Worm (Caenorhabditis elegans): ENCODE measurements around the gene dgat-2.

dgat-2 gene

DNA sequence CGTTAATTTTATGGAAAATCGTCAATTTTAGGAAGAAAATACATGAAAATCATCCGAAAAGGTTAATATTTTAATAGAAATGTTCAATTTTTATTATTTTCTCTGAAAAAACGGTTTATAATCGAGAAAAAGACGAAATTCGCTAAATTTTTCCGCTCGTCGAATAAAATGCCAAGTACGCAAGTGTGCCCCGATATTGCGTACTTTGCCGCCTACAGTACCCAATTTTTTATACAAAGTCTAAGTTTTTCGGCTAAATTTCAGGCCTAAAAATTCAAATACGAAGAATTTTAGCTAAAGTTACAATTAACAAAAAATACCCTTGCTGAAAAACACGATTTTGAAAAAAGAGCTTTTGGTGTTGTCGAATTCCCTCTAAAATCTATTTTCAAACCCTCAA, 1.3 kb upstream of the dgat-2 start:
- no peak for TF ChIP-seq attf-5 (GFP tag; optimal IDR thresholded peaks at IDR 0.05)
- 0 out of 2 replicates have a peak, but pooled peaks have one; percentile 16 for TF ChIP-seq ceh-91 (GFP tag; IDR thresholded peaks at IDR 0.05)
- no peak for TF ChIP-seq dpl-1 (GFP tag; optimal IDR thresholded peaks at IDR 0.05)
- TF ChIP-seq ceh-100 (GFP tag; IDR thresholded peaks at IDR 0.05): no peak
- peak; percentile 88 for TF ChIP-seq lsl-1 (GFP tag; optimal IDR thresholded peaks at IDR 0.05)
- peak; percentile 56 for TF ChIP-seq xnd-1 (tag; optimal IDR thresholded peaks at IDR 0.05)
- peak; percentile 48 for TF ChIP-seq D2030.7 (GFP tag; IDR thresholded peaks at IDR 0.05)
- no peak for TF ChIP-seq ztf-26 (tag; optimal IDR thresholded peaks at IDR 0.05)
- TF ChIP-seq lir-1 (GFP tag; conservative IDR thresholded peaks at IDR 0.05): no peak
- TF ChIP-seq ztf-3 (GFP tag; optimal IDR thresholded peaks at IDR 0.05): no peak
- peak; percentile 63 for TF ChIP-seq madf-6 (GFP tag; IDR thresholded peaks at IDR 0.05)

DNA sequence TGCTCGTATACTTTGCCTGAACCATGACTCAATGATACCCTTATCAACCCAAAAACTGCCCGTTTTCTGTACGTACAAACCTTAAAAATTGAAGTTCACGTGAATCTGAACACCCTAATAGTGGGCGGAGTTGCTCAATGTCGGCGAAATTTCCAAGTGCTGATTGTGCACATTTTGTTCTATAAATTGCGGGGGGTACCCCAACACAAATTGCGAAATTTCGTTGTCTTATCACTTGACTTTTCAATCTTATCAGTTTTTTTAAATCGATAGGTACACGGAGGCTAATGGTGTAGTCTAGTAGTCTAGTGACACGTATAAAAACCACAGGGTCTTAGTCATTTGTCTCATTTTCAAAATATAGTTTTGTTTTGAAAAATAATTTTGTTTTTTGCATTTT, 875 bp upstream of the dgat-2 start, which contains the start of gene fbxa-108:
TSS of gene fbxa-108 (minus strand) at position 158 of the 400 bp plus-strand sequence.
- TF ChIP-seq B0035.1 (tag; optimal IDR thresholded peaks at IDR 0.05) (no peak), ztf-25 (GFP tag; IDR thresholded peaks at IDR 0.05) (no peak), attf-5 (GFP tag; optimal IDR thresholded peaks at IDR 0.05) (peak; percentile 13), attf-6 (GFP tag; IDR thresholded peaks at IDR 0.05) (no peak), ztf-28 (GFP tag; IDR thresholded peaks at IDR 0.05) (no peak), mcd-1 (GFP tag; IDR thresholded peaks at IDR 0.05) (no peak), sptf-2 (GFP tag; optimal IDR thresholded peaks at IDR 0.05) (no peak), ceh-91 (GFP tag; IDR thresholded peaks at IDR 0.05) (no peak), lin-40 (tag; optimal IDR thresholded peaks at IDR 0.05) (no peak), nhr-90 (tag; optimal IDR thresholded peaks at IDR 0.05) (peak; percentile 59), rpc-1 (optimal IDR thresholded peaks at IDR 0.05) (no peak), rpc-1 (tag; optimal IDR thresholded peaks at IDR 0.05) (no peak), let-607 (tag; optimal IDR thresholded peaks at IDR 0.05) (peak; percentile 14 to 35), madf-10 (tag; optimal IDR thresholded peaks at IDR 0.05) (peak; percentile 33), gei-17 (GFP tag; optimal IDR thresholded peaks at IDR 0.05) (no peak), cebp-1 (GFP tag; IDR thresholded peaks at IDR 0.05) (peak; percentile 97), cebp-1 (tag; optimal IDR thresholded peaks at IDR 0.05) (peak; percentile 97), B0336.3 (GFP tag; IDR thresholded peaks at IDR 0.05) (peak; percentile 64), atf-7 (tag; optimal IDR thresholded peaks at IDR 0.05) (peak; percentile 78), ceh-100 (GFP tag; IDR thresholded peaks at IDR 0.05) (no peak), lin-54 (GFP tag; optimal IDR thresholded peaks at IDR 0.05) (no peak), tbp1 (GFP tag; optimal IDR thresholded peaks at IDR 0.05) (peak; percentile 22), madf-6 (GFP tag; IDR thresholded peaks at IDR 0.05) (no peak), tbx-9 (tag; optimal IDR thresholded peaks at IDR 0.05; ENCODE audit: borderline replicate concordance) (no peak), zim-3 (tag; optimal IDR thresholded peaks at IDR 0.05) (no peak), ztf-6 (GFP tag; IDR thresholded peaks at IDR 0.05) (no peak), snpc-1.1 (tag; optimal IDR thresholded peaks at IDR 0.05; ENCODE audit: insufficient read depth) (no peak), F55B11.4 (tag; optimal IDR thresholded peaks at IDR 0.05; ENCODE audit: borderline replicate concordance, insufficient read depth) (no peak), F23B12.7 (tag; optimal IDR thresholded peaks at IDR 0.05; ENCODE audit: insufficient read depth) (peak; percentile 10), egl-44 (GFP tag; IDR thresholded peaks at IDR 0.05) (0 out of 2 replicates have a peak, but pooled peaks have one; percentile 46), hlh-26 (GFP tag; conservative IDR thresholded peaks at IDR 0.05) (no peak), F49E8.2 (tag; optimal IDR thresholded peaks at IDR 0.05; ENCODE audit: insufficient read depth) (no peak), athp-1 (tag; optimal IDR thresholded peaks at IDR 0.05) (no peak), ztf-18 (tag; optimal IDR thresholded peaks at IDR 0.05) (no peak), lir-1 (GFP tag; conservative IDR thresholded peaks at IDR 0.05) (no peak), zfh-2 (GFP tag; conservative IDR thresholded peaks at IDR 0.05) (no peak), F57C9.4 (tag; optimal IDR thresholded peaks at IDR 0.05) (no peak), him-1 (tag; optimal IDR thresholded peaks at IDR 0.05) (no peak), nfyb-1 (GFP tag; IDR thresholded peaks at IDR 0.05) (peak; percentile 60; the same call in 1 of the 2 replicates), C17E4.6 (GFP tag; IDR thresholded peaks at IDR 0.05) (no peak), chd-7 (tag; optimal IDR thresholded peaks at IDR 0.05) (no peak)
